Fruit fly (Drosophila melanogaster) whole organism, embryonic: Measurements from ENCODE around the gene CG14893.

ENCODE experiments used
- Blimp-1 ChIP-seq: fragments of 200-800 bp; sonication (Bioruptor generic); optimal IDR thresholded peaks from 3 replicates; lab custom pipeline; 2018; ENCODE audit warnings: missing biosample characterization, missing genetic modification characterization, mild to moderate bottlenecking, moderate library complexity, missing genetic modification reagents
- CG11398 ChIP-seq: fragments of 200-800 bp; sonication (Bioruptor generic); optimal IDR thresholded peaks from 2 replicates; lab custom pipeline; 2016; ENCODE audit warnings: missing biosample characterization, missing genetic modification characterization
- CG11560 ChIP-seq: fragments of 200-800 bp; sonication (Bioruptor generic); IDR thresholded peaks from 3 replicates; pipeline ENCODE4 v1.3.6; 2022; ENCODE audit warnings: missing biosample characterization, missing genetic modification characterization
- CG12299 ChIP-seq: fragments of 200-800 bp; sonication (Bioruptor generic); optimal IDR thresholded peaks from 2 replicates; lab custom pipeline; 2018; ENCODE audit warnings: missing biosample characterization, mild to moderate bottlenecking, missing genetic modification characterization
- CG14441 ChIP-seq: fragments of 200-800 bp; sonication (Bioruptor generic); IDR thresholded peaks from 2 replicates; pipeline ENCODE4 v1.3.6; 2022; ENCODE audit warnings: missing biosample characterization, missing genetic modification characterization
- CG15073 ChIP-seq: fragments of 200-800 bp; sonication (Bioruptor generic); optimal IDR thresholded peaks from 2 replicates; lab custom pipeline; 2016; ENCODE audit warnings: missing biosample characterization, missing genetic modification characterization
- CG15269 ChIP-seq: fragments of 200-800 bp; sonication (Bioruptor generic); optimal IDR thresholded peaks from 2 replicates; lab custom pipeline; 2018; ENCODE audit warnings: missing biosample characterization, mild to moderate bottlenecking, missing genetic modification characterization, moderate library complexity
- CG16863 ChIP-seq: fragments of 200-800 bp; sonication (Bioruptor generic); optimal IDR thresholded peaks from 3 replicates; lab custom pipeline; 2016; ENCODE audit warnings: missing biosample characterization, missing genetic modification characterization
- CG17361 ChIP-seq: fragments of 200-800 bp; sonication (Bioruptor generic); IDR thresholded peaks from 3 replicates; pipeline ENCODE4 v1.3.6; 2022; ENCODE audit warnings: missing biosample characterization, missing genetic modification characterization
- CG30431 ChIP-seq: fragments of 200-800 bp; sonication (Bioruptor generic); optimal IDR thresholded peaks from 2 replicates; lab custom pipeline; 2017; ENCODE audit warnings: missing biosample characterization, missing genetic modification characterization
- CG32772 ChIP-seq: fragments of 200-800 bp; sonication (Bioruptor generic); IDR thresholded peaks from 2 replicates; pipeline ENCODE4 v1.3.6; 2022; ENCODE audit warnings: missing biosample characterization, missing genetic modification characterization
- CG3407 ChIP-seq: fragments of 200-800 bp; sonication (Bioruptor generic); optimal IDR thresholded peaks from 2 replicates; lab custom pipeline; 2018; ENCODE audit warnings: missing biosample characterization, mild to moderate bottlenecking, missing genetic modification characterization
- CG6683 ChIP-seq: fragments of 200-800 bp; sonication (Bioruptor generic); optimal IDR thresholded peaks from 2 replicates; lab custom pipeline; 2017; ENCODE audit warnings: missing biosample characterization, mild to moderate bottlenecking, missing genetic modification characterization, missing genetic modification reagents
- CTCF ChIP-seq: fragments of 200-800 bp; sonication (Bioruptor generic); optimal IDR thresholded peaks from 2 replicates; lab custom pipeline; 2017; ENCODE audit warnings: missing biosample characterization, mild to moderate bottlenecking, missing genetic modification characterization, moderate library complexity
- Chrac-16 ChIP-seq: fragments of 200-800 bp; sonication (Bioruptor generic); optimal IDR thresholded peaks from 3 replicates; lab custom pipeline; 2016; ENCODE audit warnings: missing biosample characterization, missing genetic modification characterization
- Deaf1 ChIP-seq: fragments of 200-800 bp; optimal IDR thresholded peaks from 3 replicates; lab custom pipeline; 2019; ENCODE audit warnings: missing biosample characterization, mild to moderate bottlenecking, missing genetic modification characterization, moderate library complexity
- Ets65A ChIP-seq: fragments of 200-800 bp; sonication (Bioruptor generic); peaks from one replicate; lab custom pipeline; 2016; ENCODE audit warnings: missing biosample characterization, missing genetic modification characterization
- HLH54F ChIP-seq: fragments of 200-800 bp; sonication (Bioruptor generic); optimal IDR thresholded peaks from 3 replicates; lab custom pipeline; 2016; ENCODE audit warnings: missing biosample characterization, missing genetic modification characterization
- Ssrp ChIP-seq: fragments of 200-800 bp; sonication (Bioruptor generic); optimal IDR thresholded peaks from 2 replicates; lab custom pipeline; 2018; ENCODE audit warnings: missing biosample characterization, mild to moderate bottlenecking, missing genetic modification characterization, moderate library complexity
- Taf1 ChIP-seq: fragments of 200-800 bp; sonication (Bioruptor generic); IDR thresholded peaks from 2 replicates; pipeline ENCODE4 v1.3.6; 2022; ENCODE audit warnings: missing biosample characterization, missing genetic modification characterization
- YL-1 ChIP-seq: fragments of 200-800 bp; sonication (Bioruptor generic); optimal IDR thresholded peaks from 3 replicates; lab custom pipeline; 2017; ENCODE audit warnings: missing biosample characterization, mild to moderate bottlenecking, missing genetic modification characterization
- az2 ChIP-seq: fragments of 200-800 bp; sonication (Bioruptor generic); optimal IDR thresholded peaks from 3 replicates; lab custom pipeline; 2016; ENCODE audit warnings: missing biosample characterization, missing genetic modification characterization
- btn ChIP-seq: fragments of 200-800 bp; sonication (Bioruptor generic); optimal IDR thresholded peaks from 2 replicates; lab custom pipeline; 2016; ENCODE audit warnings: missing biosample characterization, missing genetic modification characterization
- cato ChIP-seq: fragments of 200-800 bp; sonication (Bioruptor generic); optimal IDR thresholded peaks from 2 replicates; lab custom pipeline; 2016; ENCODE audit warnings: missing biosample characterization, missing genetic modification characterization, borderline replicate concordance
- chinmo ChIP-seq: fragments of 200-800 bp; sonication (Bioruptor generic); IDR thresholded peaks from 4 replicates; pipeline ENCODE4 v1.3.6; 2022; ENCODE audit warnings: missing biosample characterization, missing genetic modification characterization; ENCODE audit not compliant: partially characterized antibody
- crp ChIP-seq, 2 experiments: fragments of 200-800 bp; sonication (Bioruptor generic); optimal IDR thresholded peaks; 2 replicates in 1 of 2; 3 replicates in 1 of 2; lab custom pipeline; 2017; ENCODE audit warnings: missing biosample characterization in 2 of 2, missing genetic modification characterization in 2 of 2, mild to moderate bottlenecking in 1 of 2, moderate library complexity in 1 of 2
- en ChIP-seq: fragments of 200-800 bp; sonication (Bioruptor generic); optimal IDR thresholded peaks from 2 replicates; lab custom pipeline; 2016; ENCODE audit warnings: missing biosample characterization, missing genetic modification characterization
- grn ChIP-seq: fragments of 200-800 bp; sonication (Bioruptor generic); optimal IDR thresholded peaks from 3 replicates; lab custom pipeline; 2017; ENCODE audit warnings: missing biosample characterization, missing genetic modification characterization
- gsb ChIP-seq: fragments of 200-800 bp; sonication (Bioruptor generic); IDR thresholded peaks from 2 replicates; pipeline ENCODE4 v1.3.6; 2022; ENCODE audit warnings: missing biosample characterization, missing genetic modification characterization
- h ChIP-seq: fragments of >200 bp; optimal IDR thresholded peaks from 2 replicates; lab custom pipeline; 2017
- hbn ChIP-seq: fragments of 200-800 bp; sonication (Bioruptor generic); IDR thresholded peaks from 2 replicates; pipeline ENCODE4 v1.3.6; 2022; ENCODE audit warnings: missing biosample characterization, missing genetic modification characterization; ENCODE audit not compliant: partially characterized antibody
- her ChIP-seq: fragments of 200-800 bp; sonication (Bioruptor generic); optimal IDR thresholded peaks from 2 replicates; lab custom pipeline; 2016; ENCODE audit warnings: missing biosample characterization, missing genetic modification characterization
- hth ChIP-seq: fragments of >200 bp; optimal IDR thresholded peaks from 2 replicates; lab custom pipeline; 2017; ENCODE audit warnings: inconsistent platforms
- jumu ChIP-seq: fragments of 200-800 bp; sonication (Bioruptor generic); optimal IDR thresholded peaks from 3 replicates; lab custom pipeline; 2016; ENCODE audit warnings: missing biosample characterization, missing genetic modification characterization
- knrl ChIP-seq: fragments of 200-800 bp; sonication (Bioruptor generic); IDR thresholded peaks from 3 replicates; pipeline ENCODE4 v1.3.6; 2022; ENCODE audit warnings: missing biosample characterization, missing genetic modification characterization; ENCODE audit not compliant: partially characterized antibody
- lab ChIP-seq: fragments of 200-800 bp; sonication (Bioruptor generic); optimal IDR thresholded peaks from 3 replicates; lab custom pipeline; 2017; ENCODE audit warnings: missing biosample characterization, missing genetic modification characterization, mild to moderate bottlenecking, moderate library complexity, missing genetic modification reagents
- mld ChIP-seq: fragments of 200-800 bp; sonication (Bioruptor generic); IDR thresholded peaks from 3 replicates; pipeline ENCODE4 v1.3.6; 2022; ENCODE audit warnings: missing biosample characterization, missing genetic modification characterization; ENCODE audit not compliant: partially characterized antibody
- pnt ChIP-seq: fragments of 200-800 bp; sonication (Bioruptor generic); optimal IDR thresholded peaks from 3 replicates; lab custom pipeline; 2016; ENCODE audit warnings: missing biosample characterization, missing genetic modification characterization
- prd ChIP-seq, 3 experiments: fragments of >200 bp in 2 of 3; fragments of 200-800 bp in 1 of 3; sonication (Bioruptor generic) in 1 of 3; optimal IDR thresholded peaks in 2 of 3; IDR thresholded peaks in 1 of 3; 2 replicates in 2 of 3; 3 replicates in 1 of 3; pipeline versions ENCODE4 v1.3.6 to Lab custom; 2017 to 2022; ENCODE audit warnings: missing biosample characterization in 1 of 3, missing genetic modification characterization in 1 of 3
- sd ChIP-seq: fragments of 200-800 bp; sonication (Bioruptor generic); optimal IDR thresholded peaks from 3 replicates; lab custom pipeline; 2018; ENCODE audit warnings: missing biosample characterization, mild to moderate bottlenecking, missing genetic modification characterization, moderate library complexity
- sna ChIP-seq: fragments of 200-800 bp; sonication (Bioruptor generic); IDR thresholded peaks from 2 replicates; pipeline ENCODE4 v1.3.6; 2022; ENCODE audit warnings: missing biosample characterization, missing genetic modification characterization; ENCODE audit not compliant: partially characterized antibody
- sr ChIP-seq: fragments of 200-800 bp; sonication (Bioruptor generic); IDR thresholded peaks from 3 replicates; pipeline ENCODE4 v1.3.6; 2022; ENCODE audit warnings: missing biosample characterization, missing genetic modification characterization
- toy ChIP-seq: fragments of 200-800 bp; sonication (Bioruptor generic); IDR thresholded peaks from 2 replicates; pipeline ENCODE4 v1.3.6; 2022; ENCODE audit warnings: missing biosample characterization, missing genetic modification characterization
- wek ChIP-seq: fragments of 200-800 bp; sonication (Bioruptor generic); optimal IDR thresholded peaks from 3 replicates; lab custom pipeline; 2018; ENCODE audit warnings: missing biosample characterization, mild to moderate bottlenecking, missing genetic modification characterization, moderate library complexity

The CG14893 gene

DNA sequence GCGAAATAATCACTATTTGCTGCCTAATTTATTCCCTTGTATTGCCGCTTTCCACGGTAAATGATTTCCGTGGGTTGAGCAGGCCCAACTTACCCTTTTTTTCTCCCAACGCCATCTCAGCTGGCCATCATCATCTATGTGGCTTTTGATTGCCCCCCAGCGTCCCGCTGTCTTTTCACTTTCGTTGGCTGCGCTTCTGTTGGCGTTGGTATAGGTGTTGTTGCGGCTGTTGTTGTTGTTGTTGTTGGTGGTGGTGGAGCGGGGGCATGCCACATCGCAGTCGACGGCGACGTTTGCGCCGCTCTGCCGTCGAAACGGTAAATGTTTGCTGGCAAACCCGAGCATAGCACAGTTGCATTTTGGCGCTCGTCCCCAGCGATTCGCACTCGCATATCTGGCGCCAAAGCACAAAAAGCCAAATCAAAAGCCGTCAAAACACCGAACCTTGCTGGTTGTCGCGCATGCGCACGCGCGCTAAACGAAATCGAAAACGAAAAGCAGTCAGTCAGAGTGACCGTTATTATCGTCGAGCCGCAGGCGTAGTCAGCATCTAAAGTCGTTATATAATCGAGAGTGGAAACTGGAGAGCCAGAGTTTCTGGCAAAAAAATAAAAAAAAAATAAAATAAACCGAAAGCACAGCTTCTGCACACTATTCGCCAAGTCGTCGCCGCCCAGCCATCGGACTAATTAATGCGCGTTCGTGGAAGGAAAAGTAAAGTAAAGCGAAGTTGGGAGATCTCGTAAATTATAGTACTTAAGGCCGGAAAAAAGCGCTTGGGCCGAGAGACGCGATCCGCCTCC, 26.3 kb upstream of the CG14893 start, which contains the start of gene CG14892 (continued):
- TF ChIP-seq Ets65A (GFP tag; lab: Kevin White, UChicago) (peak; percentile 58), sr (GFP tag; lab: Robert Waterston, UW) (0 out of 3 replicates have a peak, but pooled peaks have one; percentile 28), Taf1 (GFP tag; lab: Robert Waterston, UW) (no peak)

DNA sequence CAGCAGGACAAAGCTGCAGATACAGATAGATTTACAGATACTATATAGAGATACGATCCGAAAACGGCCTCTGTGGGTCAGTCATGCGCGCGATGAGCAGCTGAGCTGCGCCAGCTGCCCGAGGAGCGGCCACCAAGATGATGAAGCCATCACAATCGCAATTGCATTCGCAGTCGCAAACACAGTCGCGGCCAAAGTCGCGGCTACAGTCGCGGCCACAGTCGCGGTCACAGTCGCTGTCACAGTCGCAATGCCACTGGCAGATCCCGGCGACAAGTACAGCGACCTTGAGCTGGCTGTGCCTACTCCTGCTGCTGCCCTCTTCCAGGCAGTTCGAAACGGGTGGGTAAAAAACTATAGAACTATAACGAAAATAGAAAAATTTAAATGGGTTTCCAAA, 25.6 kb upstream of the CG14893 start:
- TF ChIP-seq prd (optimal IDR thresholded peaks at IDR 0.05; lab: Kevin White, UChicago) (no peak), prd (GFP tag; IDR thresholded peaks at IDR 0.05; lab: Robert Waterston, UW) (0 out of 3 replicates have a peak, but pooled peaks have one; percentile 18), CG6683 (GFP tag; lab: Kevin White, UChicago) (no peak), gsb (GFP tag; lab: Robert Waterston, UW) (peak; percentile 14; the same call in 1 of the 2 replicates), mld (no peak), CG32772 (GFP tag; lab: Robert Waterston, UW) (no peak), az2 (GFP tag; lab: Kevin White, UChicago) (no peak), h (lab: Kevin White, UChicago) (peak; percentile 66), HLH54F (GFP tag; lab: Kevin White, UChicago) (no peak), CG15073 (GFP tag; lab: Kevin White, UChicago) (peak; percentile 99), Ets65A (GFP tag; lab: Kevin White, UChicago) (peak; percentile 36), crp (GFP tag; optimal IDR thresholded peaks at IDR 0.05; lab: Kevin White, UChicago) (no peak)

dm6 chr3R:16599647-16600046, 20.9 kb upstream of the CG14893 start:
- TF ChIP-seq Deaf1 (tag; lab: Kevin White, UChicago) (no peak), hbn (GFP tag; lab: Robert Waterston, UW) (no peak), jumu (no peak)

DNA sequence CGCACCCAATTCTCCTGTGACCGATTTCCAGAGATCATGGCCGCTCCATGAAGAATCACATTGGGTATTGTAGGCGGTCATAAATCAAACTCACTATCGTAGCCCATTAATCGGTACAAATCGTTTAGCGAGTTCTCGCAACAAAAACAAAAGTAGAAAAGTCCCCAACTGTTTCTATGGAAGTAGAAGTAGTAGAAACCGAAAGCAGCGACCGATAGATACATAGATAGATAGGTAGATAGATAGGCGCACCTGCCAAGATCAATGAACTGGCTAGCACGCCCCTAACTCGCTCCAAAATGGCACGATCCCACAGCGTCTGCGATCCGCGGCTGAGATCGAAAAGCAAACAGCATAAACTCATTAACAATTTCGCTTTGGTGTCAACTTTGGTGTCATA, 19.8 kb upstream of the CG14893 start:
- TF ChIP-seq CG15269 (tag; lab: Kevin White, UChicago) (peak; percentile 19), CG12299 (tag; lab: Kevin White, UChicago) (no peak), Blimp-1 (GFP tag; lab: Kevin White, UChicago) (peak; percentile 55), btn (GFP tag; lab: Kevin White, UChicago) (no peak), hth (no peak), knrl (GFP tag; lab: Robert Waterston, UW) (no peak), pnt (no peak), sd (tag; lab: Kevin White, UChicago) (peak; percentile 16), cato (no peak), CG11560 (tag; lab: Robert Waterston, UW) (no peak), grn (peak; percentile 64), toy (GFP tag; lab: Robert Waterston, UW) (no peak), chinmo (GFP tag; lab: Robert Waterston, UW) (0 out of 4 replicates have a peak, but pooled peaks have one; percentile 10)

DNA sequence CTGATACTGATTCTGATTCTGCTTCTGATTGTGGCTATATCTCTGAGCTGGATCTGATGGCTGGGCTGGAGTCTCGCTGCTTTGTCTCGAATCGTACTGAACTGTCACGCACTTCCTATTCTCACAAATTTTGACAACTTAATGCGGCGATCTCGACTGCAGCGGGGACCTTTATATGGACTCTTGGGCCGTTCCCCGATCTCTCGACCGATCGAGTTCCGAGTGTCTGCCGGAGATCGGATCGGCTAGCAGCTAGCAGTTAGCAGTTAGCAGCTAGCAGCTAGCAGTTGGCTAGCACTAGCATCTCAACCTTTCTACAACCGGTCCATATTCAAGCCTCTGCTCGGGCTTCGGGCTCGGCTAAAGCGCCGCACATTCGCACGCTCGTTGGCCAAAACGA, 15.9 kb upstream of the CG14893 start, which contains the start of gene CG10345:
Gene CG10345 (minus strand): TSS at position 147 of the 400 bp plus-strand sequence.
- no peak for TF ChIP-seq sna (GFP tag; lab: Robert Waterston, UW)
- TF ChIP-seq her, result no peak
- no peak for TF ChIP-seq CG16863 (GFP tag; lab: Kevin White, UChicago)
- TF ChIP-seq wek, result no peak
- no peak for TF ChIP-seq CG14441
- TF ChIP-seq CG30431 (GFP tag; lab: Kevin White, UChicago), result no peak
- no peak for TF ChIP-seq YL-1 (GFP tag; lab: Kevin White, UChicago)
- TF ChIP-seq Chrac-16 (GFP tag; lab: Kevin White, UChicago), result no peak
- no peak for TF ChIP-seq CG11398 (GFP tag; lab: Kevin White, UChicago)
- TF ChIP-seq CG17361 (GFP tag; lab: Robert Waterston, UW), result no peak
- no peak for TF ChIP-seq CG3407 (GFP tag; lab: Kevin White, UChicago)
- no peak for TF ChIP-seq Ssrp (tag; lab: Kevin White, UChicago)
- TF ChIP-seq mld, result no peak
- TF ChIP-seq en (GFP tag; lab: Kevin White, UChicago), result no peak
- TF ChIP-seq CTCF (GFP tag; lab: Kevin White, UChicago), result no peak
- TF ChIP-seq lab (GFP tag; lab: Kevin White, UChicago), result no peak
